Fruit fly (Drosophila melanogaster) whole organism, embryonic: ENCODE data around the gene CG6066.

Experiments used
- CG11398 ChIP-seq: fragments of 200-800 bp; sonication (Bioruptor generic); optimal IDR thresholded peaks from 2 replicates; lab custom pipeline; 2016; ENCODE audit warnings: missing biosample characterization, missing genetic modification characterization
- CG1602 ChIP-seq: fragments of 200-800 bp; sonication (Bioruptor generic); optimal IDR thresholded peaks from 3 replicates; lab custom pipeline; 2016; ENCODE audit warnings: missing biosample characterization, missing genetic modification characterization
- CHES-1-like ChIP-seq: fragments of 200-800 bp; sonication (Bioruptor generic); optimal IDR thresholded peaks from 2 replicates; lab custom pipeline; 2016; ENCODE audit warnings: missing biosample characterization, missing genetic modification characterization
- caup ChIP-seq: fragments of 200-800 bp; sonication (Bioruptor generic); optimal IDR thresholded peaks from 3 replicates; lab custom pipeline; 2017; ENCODE audit warnings: missing biosample characterization, mild to moderate bottlenecking, missing genetic modification characterization, moderate library complexity; ENCODE audit not compliant: severe bottlenecking
- psq ChIP-seq: fragments of 200-800 bp; sonication (Bioruptor generic); optimal IDR thresholded peaks from 2 replicates; lab custom pipeline; 2017; ENCODE audit warnings: missing biosample characterization, missing genetic modification characterization

dm6 chr3R:27070906-27071498, 45.5 kb downstream of the CG6066 start:
- no peak for TF ChIP-seq CHES-1-like (GFP tag; lab: Kevin White, UChicago)
- no peak for TF ChIP-seq psq (GFP tag; lab: Kevin White, UChicago)
- TF ChIP-seq CG11398 (GFP tag; lab: Kevin White, UChicago) = no peak
- TF ChIP-seq caup = no peak
- no peak for TF ChIP-seq CG1602
